Fruit fly (Drosophila melanogaster) whole organism: ENCODE data around the gene Ama.

ENCODE experiments used
- CG8478 ChIP-seq: fragments of >200 bp; optimal IDR thresholded peaks from 2 replicates; lab custom pipeline; 2018; ENCODE audit warnings: inconsistent platforms
- Dll ChIP-seq: fragments of >200 bp; optimal IDR thresholded peaks from 2 replicates; lab custom pipeline; 2017
- EcR ChIP-seq, 2 experiments: fragments of >200 bp; optimal IDR thresholded peaks; 2 replicates each; lab custom pipeline; 2017; ENCODE audit warnings: missing biosample characterization in 2 of 2, missing genetic modification characterization in 2 of 2, missing genetic modification reagents in 2 of 2
- pan ChIP-seq: fragments of >200 bp; optimal IDR thresholded peaks from 2 replicates; lab custom pipeline; 2017
- psq ChIP-seq: fragments of >200 bp; optimal IDR thresholded peaks from 2 replicates; lab custom pipeline; 2017
- usp ChIP-seq: fragments of >200 bp; optimal IDR thresholded peaks from 2 replicates; lab custom pipeline; 2017; ENCODE audit warnings: missing biosample characterization, missing genetic modification characterization, mixed read lengths

Gene Ama

DNA sequence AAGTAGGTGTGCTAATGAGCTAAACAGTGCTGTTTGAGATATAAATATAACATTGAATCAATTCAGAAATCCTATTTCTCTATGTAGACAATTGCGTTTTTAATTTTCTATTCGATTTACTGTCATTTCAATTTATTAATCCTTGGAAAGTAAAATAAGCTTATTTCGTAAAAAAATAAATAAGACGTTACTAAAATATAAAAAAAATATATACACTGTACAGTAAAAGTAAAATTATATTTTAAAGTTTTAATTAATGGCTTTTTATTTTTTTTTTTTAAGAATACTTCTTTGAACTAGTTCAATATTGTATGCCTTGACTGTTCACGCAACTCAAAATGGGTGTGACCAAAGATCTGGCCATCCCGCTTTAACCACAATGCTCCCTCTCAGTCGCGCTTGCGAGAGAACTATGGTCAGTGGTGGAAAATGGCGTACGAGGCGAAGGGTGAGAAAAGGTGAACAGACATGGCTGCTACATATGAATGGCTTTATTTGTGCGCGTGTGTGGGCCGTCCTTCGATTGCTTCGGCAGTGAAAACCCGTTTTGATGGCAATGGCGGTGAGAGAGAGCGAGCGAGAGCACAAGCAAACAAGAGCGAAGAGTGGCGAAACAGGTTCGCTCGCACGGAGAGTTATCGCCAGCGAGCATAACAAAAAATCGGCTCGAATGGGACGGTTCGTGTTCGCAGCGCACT, 28.9 kb downstream of the Ama start, which contains the start of gene Dfd:
TSS of gene Dfd (plus strand) at position 648 of the 698 bp plus-strand sequence.
- TF ChIP-seq Dll (lab: Kevin White, UChicago) (peak; percentile 71), CG8478 (peak; percentile 73), EcR (GFP tag; optimal IDR thresholded peaks at IDR 0.05; lab: Kevin White, UChicago) (no peak)

dm6 chr3R:6801153-6801552, 38.8 kb downstream of the Ama start:
- TF ChIP-seq usp (GFP tag; lab: Kevin White, UChicago) (no peak), Dll (lab: Kevin White, UChicago) (no peak), psq (lab: Kevin White, UChicago) (no peak), CG8478 (no peak), EcR (GFP tag; optimal IDR thresholded peaks at IDR 0.05; lab: Kevin White, UChicago) (no peak)

dm6 chr3R:6804695-6805300, 42.4 kb downstream of the Ama start:
- TF ChIP-seq usp (GFP tag; lab: Kevin White, UChicago) (no peak), psq (lab: Kevin White, UChicago) (no peak)

DNA sequence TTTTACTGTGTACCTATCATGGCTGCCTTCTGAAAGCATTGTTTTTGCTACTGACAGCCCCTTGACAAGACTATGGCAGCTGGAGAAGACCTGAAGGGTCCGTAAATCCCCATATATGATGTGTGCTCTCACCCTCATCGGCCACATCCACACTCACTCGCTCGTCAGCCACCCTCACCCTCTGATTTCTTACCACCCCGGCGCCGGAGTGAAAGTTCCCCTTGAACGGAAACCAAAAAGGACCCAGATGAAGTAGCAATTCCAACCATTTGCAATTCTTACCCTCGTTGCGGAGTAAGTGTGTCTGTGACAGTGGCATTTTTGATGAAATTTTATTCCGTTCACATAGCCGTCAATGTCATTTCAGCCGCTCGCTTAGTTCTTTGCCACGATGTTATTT, 43.6 kb downstream of the Ama start:
- TF ChIP-seq EcR (GFP tag; optimal IDR thresholded peaks at IDR 0.05; lab: Kevin White, UChicago) (no peak), pan (lab: Kevin White, UChicago) (no peak), CG8478 (no peak), Dll (lab: Kevin White, UChicago) (no peak), usp (GFP tag; lab: Kevin White, UChicago) (no peak), psq (lab: Kevin White, UChicago) (no peak)

DNA sequence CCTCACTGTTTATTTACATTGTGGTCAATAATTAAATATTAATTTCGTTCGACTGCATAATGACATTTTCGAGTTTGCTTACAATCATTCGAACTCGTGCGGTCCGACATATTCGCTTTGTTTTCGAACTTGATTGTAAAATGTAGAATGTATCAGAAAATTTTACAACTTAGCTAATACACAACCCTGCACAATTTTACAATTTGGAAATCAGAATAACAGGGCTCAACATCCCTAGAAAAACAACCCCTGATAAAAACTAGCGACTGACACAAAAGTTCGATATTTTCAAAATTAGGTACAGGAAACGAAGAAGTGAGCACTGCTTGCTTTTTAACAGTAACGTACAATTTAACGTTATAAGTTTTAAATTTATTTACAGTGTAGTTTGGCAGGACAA, 44.3 kb downstream of the Ama start:
- no peak for TF ChIP-seq Dll (lab: Kevin White, UChicago)
- TF ChIP-seq EcR (GFP tag; optimal IDR thresholded peaks at IDR 0.05; lab: Kevin White, UChicago), result no peak

DNA sequence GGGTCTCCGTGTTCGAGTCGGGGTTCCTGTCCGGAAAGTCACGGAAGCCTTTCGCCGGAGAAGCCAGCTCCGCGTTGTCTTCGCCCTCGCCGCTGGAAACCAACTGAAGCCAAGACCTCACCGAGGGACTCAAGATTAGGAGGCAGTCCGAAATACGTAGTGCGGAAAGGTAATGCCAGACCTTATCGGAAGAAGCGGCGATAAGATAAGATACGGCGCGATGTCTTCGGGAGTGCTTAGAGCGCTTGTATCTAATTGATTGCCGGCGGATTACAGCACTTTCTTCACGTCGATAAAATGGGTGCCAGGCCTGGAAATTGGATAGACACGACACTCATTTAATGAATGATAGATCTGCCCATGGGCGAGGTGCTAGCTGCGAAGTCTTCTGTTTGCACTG, 47.5 kb downstream of the Ama start:
- no peak for TF ChIP-seq pan (lab: Kevin White, UChicago)

DNA sequence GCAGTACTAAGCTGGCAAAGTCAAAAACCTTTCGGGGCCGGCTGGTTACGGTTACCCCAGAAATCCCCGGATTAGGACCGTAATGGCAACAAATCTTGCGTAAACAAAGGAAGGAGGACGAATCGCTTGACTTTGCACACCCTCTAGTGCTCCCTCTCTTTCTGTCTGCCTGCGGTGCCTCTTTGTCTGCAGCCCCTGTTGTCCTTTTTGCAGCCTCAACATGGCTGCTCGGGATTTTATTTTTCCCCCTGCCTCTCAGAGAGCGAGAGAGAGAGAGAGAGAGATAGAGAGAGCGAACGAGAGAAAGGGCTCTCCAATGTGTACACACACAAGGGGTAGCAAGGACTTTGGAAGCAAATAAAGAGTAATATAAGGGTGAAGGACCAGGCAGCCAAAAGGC, 48.2 kb downstream of the Ama start:
- TF ChIP-seq usp (GFP tag; lab: Kevin White, UChicago) (no peak), Dll (lab: Kevin White, UChicago) (no peak), EcR (GFP tag; optimal IDR thresholded peaks at IDR 0.05; lab: Kevin White, UChicago) (no peak), CG8478 (no peak), pan (lab: Kevin White, UChicago) (no peak)

- TF ChIP-seq pan (lab: Kevin White, UChicago) (no peak), usp (GFP tag; lab: Kevin White, UChicago) (no peak), CG8478 (no peak), psq (lab: Kevin White, UChicago) (no peak), Dll (lab: Kevin White, UChicago) (no peak), EcR (GFP tag; optimal IDR thresholded peaks at IDR 0.05; lab: Kevin White, UChicago) (no peak)
Measured at dm6 chr3R:6812107-6812875, 49.9 kb downstream of the Ama start.

dm6 chr3R:6812876-6813199, 50.4 kb downstream of the Ama start:
- TF ChIP-seq psq (lab: Kevin White, UChicago) (no peak), CG8478 (no peak), pan (lab: Kevin White, UChicago) (no peak), Dll (lab: Kevin White, UChicago) (no peak), EcR (GFP tag; optimal IDR thresholded peaks at IDR 0.05; lab: Kevin White, UChicago) (no peak), usp (GFP tag; lab: Kevin White, UChicago) (no peak)

- TF ChIP-seq usp (GFP tag; lab: Kevin White, UChicago), result no peak
- no peak for TF ChIP-seq EcR (GFP tag; optimal IDR thresholded peaks at IDR 0.05; lab: Kevin White, UChicago)
- no peak for TF ChIP-seq Dll (lab: Kevin White, UChicago)
- no peak for TF ChIP-seq psq (lab: Kevin White, UChicago)
- TF ChIP-seq pan (lab: Kevin White, UChicago), result no peak
- no peak for TF ChIP-seq CG8478
Measured at dm6 chr3R:6813259-6813658, 50.9 kb downstream of the Ama start.

DNA sequence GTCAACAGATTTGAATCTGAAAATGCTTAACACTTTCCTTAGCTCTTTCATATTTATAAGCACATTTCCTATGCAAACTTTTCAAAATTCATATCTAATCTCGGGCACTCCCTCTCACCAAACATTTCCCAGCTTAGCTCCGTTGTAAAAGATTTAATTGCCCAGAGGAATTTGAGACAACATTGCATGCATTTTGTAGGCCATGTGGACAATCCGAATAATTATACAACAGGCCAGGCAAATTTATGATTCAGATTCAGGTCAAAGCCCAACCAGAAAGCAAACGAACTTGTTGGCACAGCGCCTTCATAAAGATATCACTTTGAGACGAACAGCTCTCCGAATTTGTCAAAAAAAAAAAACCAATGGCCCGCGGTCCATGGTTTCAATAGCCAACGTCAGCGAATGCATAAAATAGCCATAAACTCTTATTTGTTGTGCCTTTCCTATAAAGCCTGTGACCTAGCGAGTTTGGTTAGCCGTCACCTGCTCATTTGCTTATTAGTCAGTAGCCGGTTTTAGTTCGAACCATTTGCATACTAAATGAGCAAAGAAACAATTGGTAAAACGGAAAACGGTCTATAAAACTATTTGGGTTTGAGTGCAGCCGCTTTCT, 51.7 kb downstream of the Ama start:
- TF ChIP-seq Dll (lab: Kevin White, UChicago) (no peak), CG8478 (no peak), EcR (GFP tag; optimal IDR thresholded peaks at IDR 0.05; lab: Kevin White, UChicago) (no peak), usp (GFP tag; lab: Kevin White, UChicago) (no peak), pan (lab: Kevin White, UChicago) (no peak), psq (lab: Kevin White, UChicago) (no peak)
